Fruit fly (Drosophila melanogaster) whole organism, embryonic: Measurements from ENCODE around the gene gkt.

Source experiments
- Asciz ChIP-seq: fragments of 200-800 bp; sonication (Bioruptor generic); optimal IDR thresholded peaks from 2 replicates; lab custom pipeline; 2017; ENCODE audit warnings: missing biosample characterization, mild to moderate bottlenecking, missing genetic modification characterization, missing genetic modification reagents
- BEAF-32 ChIP-seq: fragments of 200-800 bp; sonication (Bioruptor generic); optimal IDR thresholded peaks from 3 replicates; lab custom pipeline; 2017; ENCODE audit warnings: missing biosample characterization, missing genetic modification characterization, mild to moderate bottlenecking, moderate library complexity, missing genetic modification reagents
- Bgb ChIP-seq: fragments of 200-800 bp; sonication (Bioruptor generic); IDR thresholded peaks from 2 replicates; pipeline ENCODE4 v1.3.6; 2022; ENCODE audit warnings: missing biosample characterization, missing genetic modification characterization; ENCODE audit not compliant: partially characterized antibody
- Blimp-1 ChIP-seq: fragments of 200-800 bp; sonication (Bioruptor generic); optimal IDR thresholded peaks from 3 replicates; lab custom pipeline; 2018; ENCODE audit warnings: missing biosample characterization, missing genetic modification characterization, mild to moderate bottlenecking, moderate library complexity, missing genetic modification reagents
- CG12659 ChIP-seq: fragments of 200-800 bp; sonication (Bioruptor generic); optimal IDR thresholded peaks from 3 replicates; lab custom pipeline; 2017; ENCODE audit warnings: mild to moderate bottlenecking, missing biosample characterization, missing genetic modification reagents, missing genetic modification characterization
- CG13287 ChIP-seq: fragments of 200-800 bp; sonication (Bioruptor generic); IDR thresholded peaks from 2 replicates; pipeline ENCODE4 v1.3.6; 2022; ENCODE audit warnings: missing biosample characterization, missing genetic modification characterization; ENCODE audit not compliant: partially characterized antibody
- CG13894 ChIP-seq: fragments of 200-800 bp; sonication (Bioruptor generic); optimal IDR thresholded peaks from 3 replicates; lab custom pipeline; 2018; ENCODE audit warnings: missing biosample characterization, mild to moderate bottlenecking, missing genetic modification characterization, moderate library complexity
- CG14014 ChIP-seq: fragments of 200-800 bp; sonication (Bioruptor generic); IDR thresholded peaks from 2 replicates; pipeline ENCODE4 v1.3.6; 2022; ENCODE audit warnings: missing biosample characterization, missing genetic modification characterization
- CG14710 ChIP-seq: fragments of 200-800 bp; sonication (Bioruptor generic); optimal IDR thresholded peaks from 3 replicates; lab custom pipeline; 2019; ENCODE audit warnings: missing biosample characterization, mild to moderate bottlenecking, missing genetic modification characterization, moderate library complexity
- CG14860 ChIP-seq: fragments of 200-800 bp; sonication (Bioruptor generic); IDR thresholded peaks from 3 replicates; pipeline ENCODE4 v1.3.6; 2022; ENCODE audit warnings: missing biosample characterization, missing genetic modification characterization; ENCODE audit not compliant: partially characterized antibody
- CG1647 ChIP-seq: fragments of 200-800 bp; sonication (Bioruptor generic); optimal IDR thresholded peaks from 3 replicates; lab custom pipeline; 2016; ENCODE audit warnings: missing biosample characterization, missing genetic modification characterization
- CG17385 ChIP-seq: fragments of 200-800 bp; sonication (Bioruptor generic); optimal IDR thresholded peaks from 3 replicates; lab custom pipeline; 2018; ENCODE audit warnings: missing biosample characterization, mild to moderate bottlenecking, missing genetic modification characterization
- CG32532 ChIP-seq: fragments of 200-800 bp; sonication (Bioruptor generic); IDR thresholded peaks from 2 replicates; pipeline ENCODE4 v1.3.6; 2022; ENCODE audit warnings: missing biosample characterization, missing genetic modification characterization
- CG33213 ChIP-seq: fragments of 200-800 bp; sonication (Bioruptor generic); optimal IDR thresholded peaks from 3 replicates; lab custom pipeline; 2016; ENCODE audit warnings: missing biosample characterization, missing genetic modification characterization
- CG6813 ChIP-seq: fragments of 200-800 bp; sonication (Bioruptor generic); optimal IDR thresholded peaks from 2 replicates; lab custom pipeline; 2017; ENCODE audit warnings: missing biosample characterization, missing genetic modification characterization, mild to moderate bottlenecking, moderate library complexity, missing genetic modification reagents
- CG6854 ChIP-seq: fragments of 200-800 bp; sonication (Bioruptor generic); optimal IDR thresholded peaks from 3 replicates; lab custom pipeline; 2017; ENCODE audit warnings: missing biosample characterization, mild to moderate bottlenecking, missing genetic modification characterization
- CTCF ChIP-seq: fragments of 200-800 bp; sonication (Bioruptor generic); optimal IDR thresholded peaks from 2 replicates; lab custom pipeline; 2017; ENCODE audit warnings: missing biosample characterization, mild to moderate bottlenecking, missing genetic modification characterization, moderate library complexity
- D19A ChIP-seq: fragments of 200-800 bp; optimal IDR thresholded peaks from 3 replicates; lab custom pipeline; 2019; ENCODE audit warnings: missing biosample characterization, mild to moderate bottlenecking, missing genetic modification characterization, moderate library complexity
- D19B ChIP-seq: fragments of 200-800 bp; sonication (Bioruptor generic); optimal IDR thresholded peaks from 2 replicates; lab custom pipeline; 2017; ENCODE audit warnings: missing biosample characterization, mild to moderate bottlenecking, missing genetic modification characterization
- Dll ChIP-seq: fragments of 200-800 bp; sonication (Bioruptor generic); IDR thresholded peaks from 4 replicates; pipeline ENCODE4 v1.3.6; 2022; ENCODE audit warnings: missing biosample characterization, missing genetic modification characterization; ENCODE audit not compliant: partially characterized antibody
- Dp ChIP-seq: fragments of 200-800 bp; sonication (Bioruptor generic); optimal IDR thresholded peaks from 2 replicates; lab custom pipeline; 2018; ENCODE audit warnings: missing biosample characterization, mild to moderate bottlenecking, missing genetic modification characterization, moderate library complexity
- HHEX ChIP-seq: fragments of 200-800 bp; sonication (Bioruptor generic); optimal IDR thresholded peaks from 3 replicates; lab custom pipeline; 2017; ENCODE audit warnings: missing biosample characterization, mild to moderate bottlenecking, missing genetic modification characterization, missing genetic modification reagents
- HmgZ ChIP-seq: fragments of 200-800 bp; sonication (Bioruptor generic); optimal IDR thresholded peaks from 2 replicates; lab custom pipeline; 2018; ENCODE audit warnings: missing biosample characterization, mild to moderate bottlenecking, missing genetic modification characterization
- Lim3 ChIP-seq: fragments of 200-800 bp; sonication (Bioruptor generic); IDR thresholded peaks from 2 replicates; pipeline ENCODE4 v1.3.6; 2022; ENCODE audit warnings: missing biosample characterization, missing genetic modification characterization
- Mad ChIP-seq: fragments of 200-800 bp; sonication (Bioruptor generic); optimal IDR thresholded peaks from 2 replicates; lab custom pipeline; 2016; ENCODE audit warnings: missing biosample characterization, missing genetic modification characterization
- NC2α ChIP-seq: fragments of 200-800 bp; sonication (Bioruptor generic); optimal IDR thresholded peaks from 2 replicates; lab custom pipeline; 2016; ENCODE audit warnings: missing biosample characterization, missing genetic modification characterization
- NfI ChIP-seq: fragments of 200-800 bp; sonication (Bioruptor generic); optimal IDR thresholded peaks from 3 replicates; lab custom pipeline; 2018; ENCODE audit warnings: missing biosample characterization, mild to moderate bottlenecking, missing genetic modification characterization, moderate library complexity
- Opbp ChIP-seq: fragments of 200-800 bp; sonication (Bioruptor generic); IDR thresholded peaks from 3 replicates; pipeline ENCODE4 v1.3.6; 2022; ENCODE audit warnings: missing biosample characterization, missing genetic modification characterization; ENCODE audit not compliant: partially characterized antibody
- Rfx ChIP-seq: fragments of 200-800 bp; sonication (Bioruptor generic); IDR thresholded peaks from 2 replicates; pipeline ENCODE4 v1.3.6; 2022; ENCODE audit warnings: missing biosample characterization, missing genetic modification characterization
- Ssrp ChIP-seq: fragments of 200-800 bp; sonication (Bioruptor generic); optimal IDR thresholded peaks from 2 replicates; lab custom pipeline; 2018; ENCODE audit warnings: missing biosample characterization, mild to moderate bottlenecking, missing genetic modification characterization, moderate library complexity
- YL-1 ChIP-seq: fragments of 200-800 bp; sonication (Bioruptor generic); optimal IDR thresholded peaks from 3 replicates; lab custom pipeline; 2017; ENCODE audit warnings: missing biosample characterization, mild to moderate bottlenecking, missing genetic modification characterization
- ash1 ChIP-seq: fragments of 200-800 bp; sonication (Bioruptor generic); optimal IDR thresholded peaks from 2 replicates; lab custom pipeline; 2018; ENCODE audit warnings: missing biosample characterization, mild to moderate bottlenecking, missing genetic modification characterization
- bsh ChIP-seq, 2 experiments: fragments of 200-800 bp; sonication (Bioruptor generic); optimal IDR thresholded peaks; 2 replicates each; lab custom pipeline; 2017 to 2018; ENCODE audit warnings: mild to moderate bottlenecking in 2 of 2, missing biosample characterization in 2 of 2, missing genetic modification characterization in 2 of 2, moderate library complexity in 1 of 2
- crc ChIP-seq: fragments of 200-800 bp; sonication (Bioruptor generic); optimal IDR thresholded peaks from 2 replicates; lab custom pipeline; 2016; ENCODE audit warnings: missing biosample characterization, missing genetic modification characterization
- crol ChIP-seq: fragments of 200-800 bp; sonication (Bioruptor generic); IDR thresholded peaks from 2 replicates; pipeline ENCODE4 v1.3.6; 2022; ENCODE audit warnings: missing biosample characterization, missing genetic modification characterization
- emc ChIP-seq: fragments of 200-800 bp; sonication (Bioruptor generic); optimal IDR thresholded peaks from 2 replicates; lab custom pipeline; 2016; ENCODE audit warnings: missing biosample characterization, missing genetic modification characterization
- mld ChIP-seq: fragments of 200-800 bp; sonication (Bioruptor generic); IDR thresholded peaks from 3 replicates; pipeline ENCODE4 v1.3.6; 2022; ENCODE audit warnings: missing biosample characterization, missing genetic modification characterization; ENCODE audit not compliant: partially characterized antibody
- otp ChIP-seq: fragments of 200-800 bp; sonication (Bioruptor generic); IDR thresholded peaks from 3 replicates; pipeline ENCODE4, ENCODE4 v1.3.6; 2022; ENCODE audit warnings: missing biosample characterization, missing genetic modification characterization
- pan ChIP-seq, 4 experiments: fragments of >200 bp in 3 of 4; fragments of 200-800 bp in 1 of 4; sonication (Bioruptor generic) in 1 of 4; optimal IDR thresholded peaks in 3 of 4; IDR thresholded peaks in 1 of 4; 2 replicates each; pipeline versions ENCODE4 v1.3.6 to Lab custom; 2017 to 2022; ENCODE audit warnings: missing biosample characterization in 2 of 4, missing genetic modification characterization in 2 of 4, mixed read lengths in 1 of 4
- row ChIP-seq: fragments of 200-800 bp; sonication (Bioruptor generic); IDR thresholded peaks from 3 replicates; pipeline ENCODE4 v1.3.6; 2022; ENCODE audit warnings: missing biosample characterization, missing genetic modification characterization
- sens-2 ChIP-seq: fragments of 200-800 bp; sonication (Bioruptor generic); IDR thresholded peaks from 2 replicates; pipeline ENCODE4 v1.3.6; 2022; ENCODE audit warnings: missing biosample characterization, missing genetic modification characterization
- sna ChIP-seq: fragments of 200-800 bp; sonication (Bioruptor generic); IDR thresholded peaks from 2 replicates; pipeline ENCODE4 v1.3.6; 2022; ENCODE audit warnings: missing biosample characterization, missing genetic modification characterization; ENCODE audit not compliant: partially characterized antibody
- tin ChIP-seq: fragments of 200-800 bp; sonication (Bioruptor generic); optimal IDR thresholded peaks from 3 replicates; lab custom pipeline; 2016; ENCODE audit warnings: missing biosample characterization, missing genetic modification characterization
- tio ChIP-seq: fragments of 200-800 bp; sonication (Bioruptor generic); optimal IDR thresholded peaks from 2 replicates; lab custom pipeline; 2017; ENCODE audit warnings: missing biosample characterization, missing genetic modification characterization, inconsistent platforms
- vnd ChIP-seq: fragments of 200-800 bp; sonication (Bioruptor generic); IDR thresholded peaks from 3 replicates; pipeline ENCODE4 v1.3.6; 2022; ENCODE audit warnings: missing biosample characterization, missing genetic modification characterization; ENCODE audit not compliant: partially characterized antibody
- vvl ChIP-seq: fragments of 200-800 bp; sonication (Bioruptor generic); IDR thresholded peaks from 2 replicates; pipeline ENCODE4 v1.3.6; 2022; ENCODE audit warnings: missing biosample characterization, missing genetic modification characterization
- zen2 ChIP-seq: fragments of 200-800 bp; sonication (Bioruptor generic); IDR thresholded peaks from 3 replicates; pipeline ENCODE4 v1.3.6; 2022; ENCODE audit warnings: missing biosample characterization, missing genetic modification characterization; ENCODE audit not compliant: partially characterized antibody
- zf30C ChIP-seq: fragments of 200-800 bp; sonication (Bioruptor generic); optimal IDR thresholded peaks from 3 replicates; lab custom pipeline; 2018; ENCODE audit warnings: missing biosample characterization, mild to moderate bottlenecking, missing genetic modification characterization

gkt gene

DNA sequence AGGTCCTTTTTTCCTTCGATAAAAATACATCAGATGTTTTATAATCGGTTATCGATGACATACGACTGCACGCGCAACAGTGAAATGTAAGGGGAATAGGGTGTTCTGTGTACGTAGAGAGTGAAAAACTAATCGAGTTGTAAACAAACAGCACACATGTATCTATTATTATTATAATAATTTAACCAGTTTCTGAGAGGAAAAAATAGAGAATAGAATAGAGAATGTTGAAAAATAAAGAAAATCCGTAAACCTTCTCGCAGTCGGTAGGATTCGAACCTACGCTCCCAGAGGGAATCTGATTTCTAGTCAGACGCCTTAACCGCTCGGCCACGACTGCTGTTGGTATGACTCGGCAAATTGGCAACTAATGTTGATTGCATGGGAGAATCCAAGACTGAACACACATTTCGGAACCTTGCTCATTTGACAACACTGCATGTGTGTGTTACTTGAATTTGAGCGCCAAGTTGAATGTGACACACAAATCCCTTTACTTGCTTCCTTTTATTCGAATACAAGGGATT is 13.1 kb downstream of the gkt start (continued):
- TF ChIP-seq crc (GFP tag; lab: Kevin White, UChicago) (no peak), CG12659 (GFP tag; lab: Kevin White, UChicago) (peak; percentile 27), CG14014 (GFP tag; lab: Robert Waterston, UW) (no peak; the same call in 1 of the 2 replicates), CG14860 (GFP tag; lab: Robert Waterston, UW) (peak; percentile 79), YL-1 (peak; percentile 23), CG13894 (tag; lab: Kevin White, UChicago) (peak; percentile 6), CG13287 (peak; percentile 77), Asciz (GFP tag; lab: Kevin White, UChicago) (peak; percentile 62), HmgZ (tag; lab: Kevin White, UChicago) (peak; percentile 53), CTCF (peak; percentile 30), crol (GFP tag; lab: Robert Waterston, UW) (no peak), Dp (GFP tag; lab: Kevin White, UChicago) (peak; percentile 92), Mad (GFP tag; lab: Kevin White, UChicago) (peak; percentile 26), ash1 (GFP tag; lab: Kevin White, UChicago) (no peak), mld (GFP tag; lab: Robert Waterston, UW) (peak; percentile 96), CG14710 (tag; lab: Kevin White, UChicago) (peak; percentile 36), Dll (GFP tag; lab: Robert Waterston, UW) (peak; percentile 71), Lim3 (GFP tag; lab: Robert Waterston, UW) (no peak), NC2α (GFP tag; lab: Kevin White, UChicago) (no peak), emc (GFP tag; lab: Kevin White, UChicago) (no peak), BEAF-32 (no peak), otp (GFP tag; lab: Robert Waterston, UW) (peak; percentile 39; the same call in 1 of the 3 replicates), vnd (GFP tag; lab: Robert Waterston, UW) (peak; percentile 80), zf30C (no peak), D19A (tag; lab: Kevin White, UChicago) (peak; percentile 25), CG33213 (GFP tag; lab: Kevin White, UChicago) (peak; percentile 33), D19B (GFP tag; lab: Kevin White, UChicago) (no peak), bsh (GFP tag; optimal IDR thresholded peaks at IDR 0.05; lab: Kevin White, UChicago) (no peak), CG6813 (GFP tag; lab: Kevin White, UChicago) (peak; percentile 51), tio (GFP tag; lab: Kevin White, UChicago) (no peak), HHEX (GFP tag; lab: Kevin White, UChicago) (no peak), pan (optimal IDR thresholded peaks at IDR 0.05; lab: Kevin White, UChicago) (no peak), pan (GFP tag; optimal IDR thresholded peaks at IDR 0.05 in 1 of 2, IDR thresholded peaks at IDR 0.05 in 1 of 2) (peak in 1 of 2 experiments; percentile 42), Blimp-1 (GFP tag; lab: Kevin White, UChicago) (no peak), NfI (GFP tag; lab: Kevin White, UChicago) (no peak), Opbp (peak; percentile 94; the same call in 2 of the 3 replicates), sens-2 (GFP tag; lab: Robert Waterston, UW) (no peak), CG17385 (peak; percentile 22), Rfx (GFP tag; lab: Robert Waterston, UW) (peak; percentile 63; the same call in 1 of the 2 replicates), CG32532 (peak; percentile 49; the same call in 1 of the 2 replicates), vvl (GFP tag; lab: Robert Waterston, UW) (peak; percentile 66; the same call in 1 of the 2 replicates), sna (GFP tag; lab: Robert Waterston, UW) (peak; percentile 71), CG6854 (GFP tag; lab: Kevin White, UChicago) (peak; percentile 3), CG1647 (GFP tag; lab: Kevin White, UChicago) (no peak), Bgb (peak; percentile 92), tin (GFP tag; lab: Kevin White, UChicago) (peak; percentile 17), Ssrp (tag; lab: Kevin White, UChicago) (no peak), zen2 (GFP tag; lab: Robert Waterston, UW) (peak; percentile 86), row (GFP tag; lab: Robert Waterston, UW) (no peak)
